Worm (Caenorhabditis elegans) whole organism, L3 larva: Measurements from ENCODE around the gene C03B1.10.
A peak's percentile ranks its signal among the peaks of the same experiment; 100 is the strongest.

Experiments
- R02D3.7 ChIP-seq: fragments of 150-350 bp; optimal IDR thresholded peaks from 2 replicates; lab custom pipeline; 2014; ENCODE audit warnings: missing biosample characterization, missing genetic modification characterization
- ZK546.5 ChIP-seq: sonication (generic microtip); optimal IDR thresholded peaks from 2 replicates; lab custom pipeline; 2017; ENCODE audit warnings: missing biosample characterization, missing genetic modification characterization
- aly-2 ChIP-seq: fragments of 150-350 bp; optimal IDR thresholded peaks from 2 replicates; lab custom pipeline; 2014; ENCODE audit warnings: missing biosample characterization, missing genetic modification characterization
- ceh-16 ChIP-seq: sonication (generic microtip); optimal IDR thresholded peaks from 2 replicates; lab custom pipeline; 2017; ENCODE audit warnings: missing biosample characterization, missing genetic modification characterization
- ceh-82 ChIP-seq: fragments of 150-350 bp; optimal IDR thresholded peaks from 2 replicates; lab custom pipeline; 2014; ENCODE audit warnings: missing biosample characterization, missing genetic modification characterization
- daf-12 ChIP-seq: fragments of 150-350 bp; optimal IDR thresholded peaks from 2 replicates; lab custom pipeline; 2014; ENCODE audit warnings: missing biosample characterization, missing genetic modification reagents, missing genetic modification characterization
- egl-5 ChIP-seq: fragments of 150-350 bp; optimal IDR thresholded peaks from 2 replicates; lab custom pipeline; 2017; ENCODE audit warnings: missing biosample characterization, missing genetic modification reagents, missing genetic modification characterization, inconsistent platforms
- elt-1 ChIP-seq: fragments of 150-350 bp; optimal IDR thresholded peaks from 2 replicates; lab custom pipeline; 2014; ENCODE audit warnings: missing biosample characterization, missing genetic modification characterization
- elt-2 ChIP-seq: sonication (generic microtip); optimal IDR thresholded peaks from 2 replicates; lab custom pipeline; 2016; ENCODE audit warnings: missing genetic modification reagents, mild to moderate bottlenecking, missing genetic modification characterization, missing compliant biosample characterization
- elt-3 ChIP-seq, 3 experiments: fragments of 150-350 bp in 1 of 3; sonication (generic microtip) in 2 of 3; optimal IDR thresholded peaks; 2 replicates in 2 of 3; 4 replicates in 1 of 3; lab custom pipeline; 2014 to 2017; ENCODE audit warnings: missing biosample characterization in 3 of 3, missing genetic modification characterization in 3 of 3
- eor-1 ChIP-seq, 2 experiments: fragments of 150-350 bp; optimal IDR thresholded peaks; 2 replicates each; lab custom pipeline; 2014 to 2018; ENCODE audit warnings: missing biosample characterization in 2 of 2, missing genetic modification characterization in 2 of 2
- fkh-2 ChIP-seq: fragments of 150-350 bp; optimal IDR thresholded peaks from 2 replicates; lab custom pipeline; 2014; ENCODE audit warnings: missing biosample characterization, missing genetic modification reagents, missing genetic modification characterization
- lin-15B ChIP-seq: fragments of 150-350 bp; optimal IDR thresholded peaks from 2 replicates; lab custom pipeline; 2014; ENCODE audit warnings: missing biosample characterization, missing genetic modification characterization
- lin-39 ChIP-seq: fragments of 150-350 bp; optimal IDR thresholded peaks from 2 replicates; lab custom pipeline; 2018; ENCODE audit warnings: missing biosample characterization, missing genetic modification reagents, missing genetic modification characterization
- lsy-12 ChIP-seq: sonication (generic microtip); optimal IDR thresholded peaks from 2 replicates; lab custom pipeline; 2016; ENCODE audit warnings: mild to moderate bottlenecking, missing genetic modification characterization, missing compliant biosample characterization
- mml-1 ChIP-seq: fragments of 150-350 bp; sonication (generic microtip); optimal IDR thresholded peaks from 3 replicates; lab custom pipeline; 2014; ENCODE audit warnings: missing biosample characterization, missing genetic modification characterization
- nhr-12 ChIP-seq: fragments of 150-350 bp; optimal IDR thresholded peaks from 2 replicates; lab custom pipeline; 2014; ENCODE audit warnings: missing biosample characterization, missing genetic modification characterization
- nhr-23 ChIP-seq: fragments of 150-350 bp; optimal IDR thresholded peaks from 2 replicates; lab custom pipeline; 2014; ENCODE audit warnings: missing biosample characterization, missing genetic modification reagents, missing genetic modification characterization
- nhr-237 ChIP-seq: fragments of 150-350 bp; optimal IDR thresholded peaks from 2 replicates; lab custom pipeline; 2014; ENCODE audit warnings: missing biosample characterization, missing genetic modification characterization
- nhr-25 ChIP-seq: sonication (generic microtip); optimal IDR thresholded peaks from 2 replicates; lab custom pipeline; 2017; ENCODE audit warnings: missing biosample characterization, missing genetic modification characterization
- nhr-28 ChIP-seq: fragments of 150-350 bp; optimal IDR thresholded peaks from 2 replicates; lab custom pipeline; 2014; ENCODE audit warnings: missing biosample characterization, missing genetic modification characterization
- nhr-43 ChIP-seq: sonication (generic microtip); optimal IDR thresholded peaks from 2 replicates; lab custom pipeline; 2016; ENCODE audit warnings: mild to moderate bottlenecking, missing genetic modification characterization, missing compliant biosample characterization; ENCODE audit not compliant: poor library complexity, severe bottlenecking
- nhr-67 ChIP-seq: fragments of 150-350 bp; optimal IDR thresholded peaks from 2 replicates; lab custom pipeline; 2014; ENCODE audit warnings: missing biosample characterization, missing genetic modification characterization
- nhr-76 ChIP-seq: fragments of 150-350 bp; sonication (generic microtip); optimal IDR thresholded peaks from 5 replicates; lab custom pipeline; 2014; ENCODE audit warnings: missing biosample characterization, missing genetic modification characterization
- nhr-77 ChIP-seq: fragments of 150-350 bp; optimal IDR thresholded peaks from 2 replicates; lab custom pipeline; 2014; ENCODE audit warnings: missing biosample characterization, missing genetic modification characterization
- pha-4 ChIP-seq: fragments of 150-350 bp; optimal IDR thresholded peaks from 2 replicates; lab custom pipeline; 2014; ENCODE audit warnings: missing biosample characterization, missing genetic modification reagents, missing genetic modification characterization
- pqm-1 ChIP-seq: fragments of 150-350 bp; optimal IDR thresholded peaks from 2 replicates; lab custom pipeline; 2017; ENCODE audit warnings: missing biosample characterization, missing genetic modification characterization, inconsistent platforms
- sea-2 ChIP-seq: fragments of 150-350 bp; sonication (generic microtip); optimal IDR thresholded peaks from 4 replicates; lab custom pipeline; 2014; ENCODE audit warnings: missing biosample characterization, missing genetic modification reagents, missing genetic modification characterization
- skn-1 ChIP-seq: fragments of 150-350 bp; optimal IDR thresholded peaks from 2 replicates; lab custom pipeline; 2014; ENCODE audit warnings: missing biosample characterization, missing genetic modification characterization
- snpc-4 ChIP-seq: fragments of 150-350 bp; optimal IDR thresholded peaks from 2 replicates; lab custom pipeline; 2014; ENCODE audit warnings: missing biosample characterization, missing genetic modification characterization
- tbx-2 ChIP-seq: sonication (generic microtip); optimal IDR thresholded peaks from 2 replicates; lab custom pipeline; 2016; ENCODE audit warnings: mild to moderate bottlenecking, missing genetic modification characterization, missing compliant biosample characterization
- zag-1 ChIP-seq: fragments of 150-350 bp; optimal IDR thresholded peaks from 2 replicates; lab custom pipeline; 2014; ENCODE audit warnings: missing biosample characterization, missing genetic modification characterization
- ztf-11 ChIP-seq: fragments of 150-350 bp; optimal IDR thresholded peaks from 2 replicates; lab custom pipeline; 2014; ENCODE audit warnings: missing biosample characterization, missing genetic modification characterization
- ztf-4 ChIP-seq: fragments of 150-350 bp; optimal IDR thresholded peaks from 2 replicates; lab custom pipeline; 2014; ENCODE audit warnings: missing biosample characterization, missing genetic modification characterization

The C03B1.10 gene

DNA sequence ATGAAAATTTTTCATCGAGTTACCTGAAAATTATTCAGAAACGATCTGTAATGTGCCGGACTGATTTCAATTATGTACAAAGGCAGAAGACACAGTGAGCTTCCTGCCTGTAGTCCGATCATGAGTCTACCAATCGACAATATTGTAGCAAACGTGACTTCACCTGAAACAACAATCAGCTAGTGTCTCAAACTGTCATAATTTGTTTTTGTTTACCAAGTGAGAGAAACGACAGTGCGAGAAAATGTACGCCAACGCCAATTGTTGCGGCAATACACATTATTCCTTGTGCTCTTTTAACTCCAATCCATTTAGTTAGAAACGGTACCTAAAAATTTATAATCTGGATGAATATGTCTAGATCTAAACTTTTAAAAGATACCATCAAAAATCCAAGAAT is 20.3 kb downstream of the C03B1.10 start:
- TF ChIP-seq ztf-4 (tag; lab: Kevin White, UChicago) (no peak), elt-2 (tag; lab: Kevin White, UChicago) (peak; percentile 12)

DNA sequence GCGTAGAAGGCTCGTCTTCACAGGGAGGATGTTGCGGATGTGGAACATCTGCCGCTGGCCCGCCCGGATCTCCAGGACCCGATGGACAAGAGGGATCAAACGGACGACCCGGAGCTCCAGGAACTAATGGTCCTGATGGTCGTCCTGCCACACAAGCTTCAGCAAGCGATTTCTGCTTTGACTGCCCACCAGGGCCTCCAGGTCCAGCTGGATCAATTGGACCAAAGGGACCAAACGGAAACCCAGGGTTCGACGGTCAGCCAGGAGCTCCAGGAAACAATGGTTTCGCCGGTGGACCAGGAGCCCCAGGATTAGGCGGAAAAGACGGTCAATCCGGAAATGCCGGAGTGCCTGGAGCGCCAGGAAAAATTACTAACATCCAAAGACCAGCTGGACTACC is 23.1 kb downstream of the C03B1.10 start:
- no peak for TF ChIP-seq lin-39 (tag; lab: Kevin White, UChicago)
- TF ChIP-seq snpc-4 (tag; lab: Kevin White, UChicago), result no peak
- no peak for TF ChIP-seq nhr-43 (tag; lab: Kevin White, UChicago)
- TF ChIP-seq eor-1 (tag; optimal IDR thresholded peaks at IDR 0.05; lab: Kevin White, UChicago), result no peak
- no peak for TF ChIP-seq nhr-76 (tag; lab: Kevin White, UChicago)
- no peak for TF ChIP-seq ztf-4 (tag; lab: Kevin White, UChicago)
- TF ChIP-seq ceh-82, result no peak
- TF ChIP-seq tbx-2 (tag; lab: Kevin White, UChicago), result no peak
- no peak for TF ChIP-seq nhr-23 (tag; lab: Kevin White, UChicago)
- no peak for TF ChIP-seq nhr-77 (tag; lab: Kevin White, UChicago)
- no peak for TF ChIP-seq aly-2 (tag; lab: Kevin White, UChicago)
- no peak for TF ChIP-seq nhr-25 (tag; lab: Kevin White, UChicago)
- no peak for TF ChIP-seq skn-1
- TF ChIP-seq R02D3.7 (tag; lab: Kevin White, UChicago), result no peak
- no peak for TF ChIP-seq zag-1
- TF ChIP-seq nhr-28 (tag; lab: Kevin White, UChicago), result no peak
- no peak for TF ChIP-seq daf-12 (tag; lab: Kevin White, UChicago)
- TF ChIP-seq nhr-12, result no peak
- TF ChIP-seq ZK546.5 (tag; lab: Kevin White, UChicago), result no peak
- TF ChIP-seq pha-4 (tag; lab: Kevin White, UChicago), result no peak

DNA sequence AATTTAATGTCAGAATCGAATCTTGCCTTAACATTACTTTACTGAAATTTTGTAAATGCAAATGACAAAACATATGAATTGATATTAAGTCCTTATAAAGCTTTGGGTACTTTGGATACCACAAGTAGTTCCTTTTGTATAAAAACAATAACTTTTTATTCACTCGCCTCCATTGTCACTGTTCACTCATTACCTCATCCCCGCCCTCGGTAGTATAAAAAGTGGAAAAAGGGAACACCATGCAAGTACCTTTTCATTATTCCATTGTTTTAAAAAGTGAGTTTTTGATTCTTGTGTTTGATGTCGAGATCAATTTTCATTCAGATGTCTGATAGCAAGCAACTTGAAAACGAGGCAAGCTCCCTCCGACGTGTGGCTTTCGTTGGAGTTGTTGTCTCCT is 23.7 kb downstream of the C03B1.10 start, which contains the start of gene col-171:
TSS of gene col-171 (plus strand) at position 301 of the 400 bp plus-strand sequence.
- TF ChIP-seq lin-15B (tag; lab: Kevin White, UChicago) (no peak), lin-39 (tag; lab: Kevin White, UChicago) (no peak), mml-1 (tag; lab: Kevin White, UChicago) (no peak), nhr-67 (no peak), ceh-16 (tag; lab: Kevin White, UChicago) (no peak), sea-2 (GFP tag; lab: Kevin White, UChicago) (no peak), pha-4 (tag; lab: Kevin White, UChicago) (no peak), nhr-237 (tag; lab: Kevin White, UChicago) (no peak), pqm-1 (tag; lab: Kevin White, UChicago) (no peak), ceh-82 (no peak), skn-1 (no peak), lsy-12 (tag; lab: Kevin White, UChicago) (no peak), fkh-2 (no peak)
- TF ChIP-seq, all 47 proteins: peak for 0

DNA sequence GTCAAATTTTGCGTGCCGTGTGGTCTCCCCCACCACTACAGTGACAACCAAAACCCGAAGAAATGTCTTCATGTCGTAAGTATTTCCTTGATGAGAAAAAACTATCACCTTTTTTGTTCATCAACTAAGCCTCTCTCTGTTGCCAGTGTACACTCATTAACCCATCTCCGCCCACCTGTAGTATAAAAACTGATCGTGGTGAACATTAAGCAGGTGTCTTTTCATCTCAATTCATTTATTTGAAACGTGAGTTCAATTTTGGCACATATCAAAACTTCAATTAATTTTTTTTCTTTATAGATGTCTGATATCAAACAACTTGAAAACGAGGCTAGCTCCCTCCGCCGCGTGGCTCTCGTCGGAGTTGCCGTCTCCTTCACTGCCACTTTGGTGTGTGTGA is 26.3 kb downstream of the C03B1.10 start, which contains the start of gene col-170:
TSS of gene col-170 (plus strand) at position 301 of the 400 bp plus-strand sequence.
- no peak for TF ChIP-seq ZK546.5 (tag; lab: Kevin White, UChicago)
- TF ChIP-seq egl-5 (tag; lab: Kevin White, UChicago), result no peak
- no peak for TF ChIP-seq elt-2 (tag; lab: Kevin White, UChicago)

DNA sequence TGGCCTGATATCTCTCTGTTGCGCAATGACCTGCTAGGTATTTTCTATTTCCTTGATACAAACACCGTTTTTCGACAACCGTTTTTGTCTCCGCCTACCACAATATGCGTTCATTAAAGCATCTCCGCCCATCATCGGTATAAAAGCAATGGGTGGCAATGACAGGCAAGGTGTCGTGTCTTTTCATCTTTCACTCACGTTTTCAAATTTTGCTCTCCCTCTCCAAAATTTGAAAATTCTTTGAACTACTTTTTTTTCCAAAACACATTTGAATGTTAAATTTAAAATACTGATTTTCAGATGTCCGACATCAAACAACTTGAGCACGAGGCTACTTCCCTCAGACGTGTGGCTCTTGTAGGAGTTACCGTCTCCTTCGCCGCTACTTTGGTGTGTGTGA is 28.8 kb downstream of the C03B1.10 start, which contains the start of gene col-169:
TSS of gene col-169 (plus strand) at position 301 of the 400 bp plus-strand sequence.
- TF ChIP-seq elt-3 (tag; optimal IDR thresholded peaks at IDR 0.05; lab: Kevin White, UChicago), result peak in 1 of 3 experiments; percentile 24
- no peak for TF ChIP-seq elt-1
- TF ChIP-seq nhr-25 (tag; lab: Kevin White, UChicago), result no peak
- TF ChIP-seq, all 47 proteins: peak for 1

DNA sequence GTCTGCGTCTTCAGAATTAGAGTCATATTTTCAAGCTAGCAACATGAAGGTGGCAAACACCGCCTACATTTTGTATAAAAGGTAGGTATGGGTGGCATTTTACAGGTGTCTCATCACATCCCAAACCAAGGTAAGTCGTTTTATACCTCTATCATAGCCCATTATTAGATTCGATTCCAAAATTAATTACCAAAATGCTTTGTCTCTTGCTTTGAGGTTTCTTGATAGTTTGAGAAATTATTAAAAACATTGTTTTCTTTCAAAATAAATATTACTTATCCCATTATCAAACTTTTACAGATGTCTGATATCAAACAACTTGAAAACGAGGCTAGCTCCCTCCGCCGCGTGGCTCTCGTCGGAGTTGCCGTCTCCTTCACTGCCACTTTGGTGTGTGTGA is 31.6 kb downstream of the C03B1.10 start, which contains the start of gene col-168:
TSS of gene col-168 (plus strand) at position 301 of the 400 bp plus-strand sequence.
- TF ChIP-seq ceh-82, result no peak
- no peak for TF ChIP-seq ztf-11
- no peak for TF ChIP-seq snpc-4 (tag; lab: Kevin White, UChicago)
- TF ChIP-seq nhr-43 (tag; lab: Kevin White, UChicago), result no peak
- no peak for TF ChIP-seq elt-1
